Fruit fly (Drosophila melanogaster): ENCODE measurements around the gene DCX-EMAP.

DCX-EMAP gene

dm6 chr3L:14977536-14978495 lies 74.2 kb downstream of the DCX-EMAP start (continued):
- TF ChIP-seq corto (GFP tag; optimal IDR thresholded peaks at IDR 0.05) (no peak), pzg (GFP tag; optimal IDR thresholded peaks at IDR 0.05) (no peak), CG4707 (GFP tag; optimal IDR thresholded peaks at IDR 0.05) (peak; percentile 15), CG6272 (GFP tag; IDR thresholded peaks at IDR 0.05) (no peak), Antp (GFP tag; optimal IDR thresholded peaks at IDR 0.05) (peak; percentile 37), CG10209 (GFP tag; optimal IDR thresholded peaks at IDR 0.05) (peak; percentile 2), CG7839 (tag; optimal IDR thresholded peaks at IDR 0.05) (peak; percentile 47), CrebB (tag; optimal IDR thresholded peaks at IDR 0.05) (no peak), hb (GFP tag; IDR thresholded peaks at IDR 0.05; ENCODE audit: partially characterized antibody) (no peak), CG32772 (GFP tag; IDR thresholded peaks at IDR 0.05) (peak; percentile 36; the same call in 1 of the 2 replicates), CG17802 (tag; optimal IDR thresholded peaks at IDR 0.05) (no peak), gsb (GFP tag; IDR thresholded peaks at IDR 0.05) (no peak), gcm2 (GFP tag; optimal IDR thresholded peaks at IDR 0.05) (no peak), odd (GFP tag; optimal IDR thresholded peaks at IDR 0.05) (peak; percentile 59), CG12155 (GFP tag; optimal IDR thresholded peaks at IDR 0.05) (no peak), CG33213 (GFP tag; optimal IDR thresholded peaks at IDR 0.05) (no peak), bab2 (GFP tag; optimal IDR thresholded peaks at IDR 0.05) (no peak), CG13775 (GFP tag; optimal IDR thresholded peaks at IDR 0.05) (peak; percentile 77), CG9727 (GFP tag; optimal IDR thresholded peaks at IDR 0.05) (peak; percentile 82), CG10431 (GFP tag; optimal IDR thresholded peaks at IDR 0.05) (peak; percentile 27), z (GFP tag; IDR thresholded peaks at IDR 0.05) (peak; percentile 72; the same call in 2 of the 3 replicates), CG14860 (GFP tag; IDR thresholded peaks at IDR 0.05; ENCODE audit: partially characterized antibody) (no peak), trem (tag; optimal IDR thresholded peaks at IDR 0.05) (peak; percentile 41), Atf6 (GFP tag; IDR thresholded peaks at IDR 0.05) (0 out of 2 replicates have a peak, but pooled peaks have one; percentile 8), H15 (GFP tag; IDR thresholded peaks at IDR 0.05) (peak; percentile 23; the same call in 1 of the 3 replicates), CG4820 (GFP tag; optimal IDR thresholded peaks at IDR 0.05) (peak; percentile 22), NK7.1 (GFP tag; optimal IDR thresholded peaks at IDR 0.05) (no peak), CG13287 (GFP tag; IDR thresholded peaks at IDR 0.05; ENCODE audit: partially characterized antibody) (no peak; the same call in none of the 2 replicates), gt (GFP tag; IDR thresholded peaks at IDR 0.05) (no peak), Dp (GFP tag; optimal IDR thresholded peaks at IDR 0.05) (no peak), Camta (GFP tag; optimal IDR thresholded peaks at IDR 0.05) (no peak), crc (GFP tag; optimal IDR thresholded peaks at IDR 0.05) (no peak), Sox100B (GFP tag; optimal IDR thresholded peaks at IDR 0.05) (peak; percentile 51), CG14710 (tag; optimal IDR thresholded peaks at IDR 0.05) (peak; percentile 80), Hey (tag; optimal IDR thresholded peaks at IDR 0.05) (no peak), vvl (GFP tag; IDR thresholded peaks at IDR 0.05) (peak; percentile 58), ro (GFP tag; IDR thresholded peaks at IDR 0.05) (no peak), CG7271 (tag; optimal IDR thresholded peaks at IDR 0.05) (no peak), CG2875 (GFP tag; optimal IDR thresholded peaks at IDR 0.05) (peak; percentile 23), mirr (GFP tag; optimal IDR thresholded peaks at IDR 0.05) (peak; percentile 29), CG7786 (GFP tag; optimal IDR thresholded peaks at IDR 0.05) (peak; percentile 32), so (GFP tag; IDR thresholded peaks at IDR 0.05) (peak; percentile 26; the same call in 1 of the 3 replicates), sisA (GFP tag; IDR thresholded peaks at IDR 0.05) (peak; percentile 27; the same call in 1 of the 2 replicates), ap (GFP tag; IDR thresholded peaks at IDR 0.05) (no peak), CG10959 (GFP tag; IDR thresholded peaks at IDR 0.05) (peak; percentile 34; the same call in 1 of the 2 replicates), schlank (tag; optimal IDR thresholded peaks at IDR 0.05) (no peak), CG4328 (GFP tag; optimal IDR thresholded peaks at IDR 0.05) (no peak), pb (GFP tag; optimal IDR thresholded peaks at IDR 0.05) (no peak)
